Worm (Caenorhabditis elegans) whole organism, L4/young adult: ENCODE measurements around the gene C25G4.3.

Experiments
- W03F9.2 ChIP-seq: fragments of 150-350 bp; optimal IDR thresholded peaks from 2 replicates; lab custom pipeline; 2014; ENCODE audit warnings: missing biosample characterization, missing genetic modification characterization
- dao-5 ChIP-seq: sonication (generic microtip); optimal IDR thresholded peaks from 2 replicates; lab custom pipeline; 2016; ENCODE audit warnings: missing genotype, missing genetic modification characterization, moderate library complexity, missing compliant biosample characterization

DNA sequence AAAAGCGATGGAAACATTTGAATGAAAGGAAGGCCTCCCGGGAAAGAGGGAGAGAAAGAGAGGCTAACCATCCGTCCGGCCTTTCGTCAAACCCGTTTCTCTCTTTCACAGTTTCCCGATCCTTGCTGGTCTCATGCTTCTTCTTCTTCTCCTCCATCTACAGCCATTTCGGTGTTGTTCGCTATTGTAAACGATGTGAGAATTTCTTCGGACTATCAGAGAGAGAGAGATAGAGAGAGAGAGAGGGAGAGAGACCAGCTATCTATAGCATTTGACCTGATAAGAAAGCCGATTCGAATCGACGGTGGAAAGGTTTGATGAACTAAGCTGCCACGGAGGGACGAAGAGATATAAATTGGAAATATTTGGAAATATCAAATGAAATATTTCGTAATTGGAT, 42.2 kb downstream of the C25G4.3 start:
- TF ChIP-seq W03F9.2 (tag; lab: Kevin White, UChicago) (no peak), dao-5 (tag; lab: Kevin White, UChicago) (no peak)
